Worm (Caenorhabditis elegans): ENCODE data around the gene acbp-6.

acbp-6 gene

DNA sequence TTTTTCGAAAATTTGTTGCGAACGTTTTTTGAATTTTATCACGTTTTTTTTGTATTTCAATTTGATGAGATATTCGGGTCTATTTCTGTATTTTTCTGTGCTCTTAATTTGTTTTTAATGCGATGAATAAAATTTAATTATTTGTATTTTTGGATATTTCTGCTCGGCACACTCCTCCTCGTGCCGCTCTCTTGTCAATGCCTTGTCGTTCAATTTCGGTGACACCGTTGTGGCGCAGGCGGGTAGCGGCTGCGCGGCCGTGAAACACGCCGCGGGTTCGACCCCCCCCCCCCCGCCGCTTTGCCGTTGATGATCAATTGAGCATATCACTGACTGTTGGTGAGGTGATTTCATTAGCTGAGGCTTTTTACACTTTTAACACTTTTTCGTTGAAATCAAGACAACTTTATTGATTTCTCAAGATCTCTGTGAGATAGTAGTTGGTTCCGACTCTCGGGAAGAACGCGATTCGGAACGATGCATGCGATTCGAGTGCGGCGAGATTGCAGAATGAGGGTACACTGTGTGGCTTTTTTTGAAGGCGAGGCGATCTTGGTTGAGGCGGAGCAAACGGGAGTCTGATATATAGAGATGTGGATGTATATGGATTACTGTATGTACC lies 12.8 kb downstream of the acbp-6 start (continued):
- TF ChIP-seq Y95B8A.8 (GFP tag; IDR thresholded peaks at IDR 0.05) (peak; percentile 94), hrde-1 (tag; optimal IDR thresholded peaks at IDR 0.05; ENCODE audit: borderline replicate concordance) (peak; percentile 97), nhr-120 (GFP tag; IDR thresholded peaks at IDR 0.05) (peak; percentile 99), let-526 (GFP tag; IDR thresholded peaks at IDR 0.05) (peak; percentile 96), egrh-3 (GFP tag; IDR thresholded peaks at IDR 0.05) (peak; percentile 99), unc-62 (GFP tag; optimal IDR thresholded peaks at IDR 0.05) (no peak), ceh-100 (GFP tag; IDR thresholded peaks at IDR 0.05) (peak; percentile 89), fkh-3 (tag; optimal IDR thresholded peaks at IDR 0.05) (peak; percentile 99), lag-1 (GFP tag; IDR thresholded peaks at IDR 0.05) (peak; percentile 71; the same call in 1 of the 2 replicates), madf-6 (GFP tag; IDR thresholded peaks at IDR 0.05) (peak; percentile 90), lin-54 (GFP tag; optimal IDR thresholded peaks at IDR 0.05) (peak; percentile 92), madf-10 (tag; optimal IDR thresholded peaks at IDR 0.05) (peak; percentile 92), cebp-1 (GFP tag; IDR thresholded peaks at IDR 0.05) (peak; percentile 88), cebp-1 (tag; optimal IDR thresholded peaks at IDR 0.05) (peak; percentile 95), C06A6.2 (GFP tag; conservative IDR thresholded peaks at IDR 0.05) (peak; percentile 83), nhr-179 (tag; optimal IDR thresholded peaks at IDR 0.05) (peak; percentile 83), aptf-2 (GFP tag; conservative IDR thresholded peaks at IDR 0.05) (peak; percentile 68; the same call in 1 of the 2 replicates), dox-1 (GFP tag; IDR thresholded peaks at IDR 0.05) (peak; percentile 98), aptf-3 (GFP tag; IDR thresholded peaks at IDR 0.05) (peak; percentile 95), B0261.1 (tag; optimal IDR thresholded peaks at IDR 0.05) (peak; percentile 100), F22D6.2 (tag; optimal IDR thresholded peaks at IDR 0.05) (peak; percentile 80), madf-3 (GFP tag; IDR thresholded peaks at IDR 0.05) (peak; percentile 95), Y67H2A.10 (GFP tag; conservative IDR thresholded peaks at IDR 0.05) (peak; percentile 91), xnd-1 (tag; optimal IDR thresholded peaks at IDR 0.05) (peak; percentile 59), pha-4 (tag; optimal IDR thresholded peaks at IDR 0.05) (no peak), nfya-1 (tag; optimal IDR thresholded peaks at IDR 0.05; ENCODE audit: borderline replicate concordance, insufficient read depth) (no peak), ets-4 (GFP tag; optimal IDR thresholded peaks at IDR 0.05) (peak; percentile 99), rec-8 (tag; optimal IDR thresholded peaks at IDR 0.05) (peak; percentile 96 to 99), egl-18 (GFP tag; IDR thresholded peaks at IDR 0.05) (peak; percentile 92), T07F8.4 (tag; optimal IDR thresholded peaks at IDR 0.05) (peak; percentile 95), F10E7.11 (tag; optimal IDR thresholded peaks at IDR 0.05) (peak; percentile 98), nhr-80 (tag; optimal IDR thresholded peaks at IDR 0.05) (peak; percentile 71), madf-8 (GFP tag; conservative IDR thresholded peaks at IDR 0.05) (peak; percentile 77), F49E8.2 (tag; optimal IDR thresholded peaks at IDR 0.05; ENCODE audit: insufficient read depth) (peak; percentile 89), ama-1 (optimal IDR thresholded peaks at IDR 0.05) (no peak), ama-1 (GFP tag; optimal IDR thresholded peaks at IDR 0.05) (peak; percentile 90 to 96), Y56A3A.18 (GFP tag; IDR thresholded peaks at IDR 0.05) (peak; percentile 96), F37B4.10 (GFP tag; IDR thresholded peaks at IDR 0.05) (peak; percentile 98), attf-6 (GFP tag; IDR thresholded peaks at IDR 0.05) (peak; percentile 89), rpc-1 (optimal IDR thresholded peaks at IDR 0.05) (peak; percentile 89), rpc-1 (tag; optimal IDR thresholded peaks at IDR 0.05) (peak; percentile 96), snpc-4 (GFP tag; optimal IDR thresholded peaks at IDR 0.05) (peak; percentile 88), snpc-4 (tag; optimal IDR thresholded peaks at IDR 0.05) (peak; percentile 14 to 85 (median 78)), nhr-90 (tag; optimal IDR thresholded peaks at IDR 0.05) (peak; percentile 98), atf-7 (tag; optimal IDR thresholded peaks at IDR 0.05) (peak; percentile 93), ztf-28 (GFP tag; IDR thresholded peaks at IDR 0.05) (peak; percentile 98), C17E4.6 (GFP tag; IDR thresholded peaks at IDR 0.05) (peak; percentile 95), ztf-6 (GFP tag; IDR thresholded peaks at IDR 0.05) (peak; percentile 92), ceh-40 (GFP tag; IDR thresholded peaks at IDR 0.05) (peak; percentile 96)
